Worm (Caenorhabditis elegans) whole organism, young adult: ENCODE data around the gene ZK1320.9.

Experiments used
- B0336.3 ChIP-seq: fragments of 200-800 bp; sonication (Bioruptor generic); IDR thresholded peaks from 2 replicates; pipeline ENCODE4 v1.3.6; 2022; ENCODE audit warnings: missing genetic modification characterization, missing compliant biosample characterization
- C17E4.6 ChIP-seq: fragments of 200-800 bp; sonication (Bioruptor generic); IDR thresholded peaks from 2 replicates; pipeline ENCODE4 v1.3.6; 2022; ENCODE audit warnings: missing genetic modification reagents, missing genetic modification characterization, missing compliant biosample characterization
- F23B12.7 ChIP-seq: sonication (generic microtip); optimal IDR thresholded peaks from 2 replicates; lab custom pipeline; 2017; ENCODE audit warnings: missing genetic modification characterization, mild to moderate bottlenecking, missing compliant biosample characterization, antibody characterized with exemption, moderate library complexity; ENCODE audit not compliant: insufficient read depth
- F39B2.1 ChIP-seq: fragments of 200-800 bp; sonication (Bioruptor generic); IDR thresholded peaks from 2 replicates; pipeline ENCODE4 v1.3.6; 2022; ENCODE audit warnings: missing genetic modification reagents, missing genetic modification characterization, missing compliant biosample characterization
- F49E8.2 ChIP-seq: sonication (generic microtip); optimal IDR thresholded peaks from 3 replicates; lab custom pipeline; 2017; ENCODE audit warnings: missing genetic modification characterization, mild to moderate bottlenecking, missing compliant biosample characterization, antibody characterized with exemption, moderate library complexity; ENCODE audit not compliant: insufficient read depth
- F52B5.7 ChIP-seq: sonication (generic microtip); optimal IDR thresholded peaks from 2 replicates; lab custom pipeline; 2016; ENCODE audit warnings: mild to moderate bottlenecking, missing genetic modification characterization, missing compliant biosample characterization
- F57A8.1 ChIP-seq: fragments of 200-800 bp; sonication (Bioruptor generic); optimal IDR thresholded peaks from 2 replicates; lab custom pipeline; 2018; ENCODE audit warnings: mild to moderate bottlenecking, missing genetic modification characterization, moderate library complexity, missing compliant biosample characterization
- Y53G8AR.9 ChIP-seq: fragments of 200-800 bp; sonication (Bioruptor generic); conservative IDR thresholded peaks from 2 replicates; pipeline ENCODE4 v1.3.6; 2022; ENCODE audit warnings: missing genetic modification reagents, missing genetic modification characterization, missing compliant biosample characterization
- Y67H2A.10 ChIP-seq: fragments of 200-800 bp; sonication (Bioruptor generic); conservative IDR thresholded peaks from 2 replicates; pipeline ENCODE4 v1.3.6; 2022; ENCODE audit warnings: missing genetic modification reagents, missing genetic modification characterization, missing compliant biosample characterization
- akir-1 ChIP-seq: fragments of 200-800 bp; sonication (Bioruptor generic); optimal IDR thresholded peaks from 2 replicates; lab custom pipeline; 2018; ENCODE audit warnings: mild to moderate bottlenecking, missing genetic modification characterization, moderate library complexity, missing compliant biosample characterization
- aptf-3 ChIP-seq: fragments of 200-800 bp; sonication (Bioruptor generic); IDR thresholded peaks from 2 replicates; pipeline ENCODE4 v1.3.6; 2022; ENCODE audit warnings: missing genetic modification characterization, missing compliant biosample characterization
- athp-1 ChIP-seq: sonication (generic microtip); optimal IDR thresholded peaks from 2 replicates; lab custom pipeline; 2017; ENCODE audit warnings: mild to moderate bottlenecking, missing genetic modification characterization, missing compliant biosample characterization
- attf-3 ChIP-seq: fragments of 200-800 bp; sonication (Bioruptor generic); conservative IDR thresholded peaks from 2 replicates; pipeline ENCODE4 v1.3.6; 2022; ENCODE audit warnings: missing genetic modification reagents, missing genetic modification characterization, missing compliant biosample characterization
- ccch-3 ChIP-seq: fragments of 200-800 bp; sonication (Bioruptor generic); optimal IDR thresholded peaks from 2 replicates; lab custom pipeline; 2018; ENCODE audit warnings: mild to moderate bottlenecking, missing genetic modification characterization, missing compliant biosample characterization
- ceh-100 ChIP-seq: fragments of 200-800 bp; sonication (Bioruptor generic); IDR thresholded peaks from 2 replicates; pipeline ENCODE4 v1.3.6; 2022; ENCODE audit warnings: missing genetic modification reagents, missing genetic modification characterization, missing compliant biosample characterization
- ceh-27 ChIP-seq: fragments of 200-800 bp; sonication (Bioruptor generic); optimal IDR thresholded peaks from 2 replicates; lab custom pipeline; 2018; ENCODE audit warnings: mild to moderate bottlenecking, missing genetic modification characterization, moderate library complexity, missing compliant biosample characterization
- ceh-58 ChIP-seq: fragments of 200-800 bp; sonication (Bioruptor generic); IDR thresholded peaks from 2 replicates; pipeline ENCODE4 v1.3.6; 2022; ENCODE audit warnings: missing genetic modification characterization, missing compliant biosample characterization
- chd-7 ChIP-seq: sonication (generic microtip); optimal IDR thresholded peaks from 2 replicates; lab custom pipeline; 2016; ENCODE audit warnings: mild to moderate bottlenecking, missing genetic modification characterization, moderate library complexity, missing compliant biosample characterization
- die-1 ChIP-seq: sonication (generic microtip); optimal IDR thresholded peaks from 2 replicates; lab custom pipeline; 2016; ENCODE audit warnings: missing genotype, mild to moderate bottlenecking, missing genetic modification characterization, missing compliant biosample characterization
- efl-1 ChIP-seq: fragments of 150-350 bp; optimal IDR thresholded peaks from 2 replicates; lab custom pipeline; 2014; ENCODE audit warnings: missing biosample characterization, missing genetic modification reagents, missing genetic modification characterization
- egl-18 ChIP-seq: fragments of 200-800 bp; sonication (Bioruptor generic); IDR thresholded peaks from 2 replicates; pipeline ENCODE4 v1.3.6; 2022; ENCODE audit warnings: missing genetic modification reagents, missing genetic modification characterization, missing compliant biosample characterization
- egl-44 ChIP-seq: fragments of 200-800 bp; sonication (Bioruptor generic); IDR thresholded peaks from 2 replicates; pipeline ENCODE4 v1.3.6; 2022; ENCODE audit warnings: missing genetic modification reagents, missing genetic modification characterization, missing compliant biosample characterization
- egrh-3 ChIP-seq: fragments of 200-800 bp; sonication (Bioruptor generic); IDR thresholded peaks from 2 replicates; pipeline ENCODE4 v1.3.6; 2022; ENCODE audit warnings: missing genetic modification reagents, missing genetic modification characterization, missing compliant biosample characterization
- ekl-4 ChIP-seq: fragments of 200-800 bp; sonication (Bioruptor generic); IDR thresholded peaks from 2 replicates; pipeline ENCODE4 v1.3.6; 2022; ENCODE audit warnings: missing genetic modification reagents, missing genetic modification characterization, missing compliant biosample characterization
- hlh-12 ChIP-seq: sonication (generic microtip); optimal IDR thresholded peaks from 2 replicates; lab custom pipeline; 2016; ENCODE audit warnings: missing genetic modification characterization, missing compliant biosample characterization
- hlh-26 ChIP-seq: fragments of 200-800 bp; sonication (Bioruptor generic); conservative IDR thresholded peaks from 2 replicates; pipeline ENCODE4 v1.3.6; 2022; ENCODE audit warnings: missing genetic modification reagents, missing genetic modification characterization, missing compliant biosample characterization
- hmg-1.2 ChIP-seq: fragments of 200-800 bp; sonication (Bioruptor generic); IDR thresholded peaks from 2 replicates; pipeline ENCODE4 v1.3.6; 2022; ENCODE audit warnings: missing genetic modification reagents, missing genetic modification characterization, missing compliant biosample characterization
- lsl-1 ChIP-seq: fragments of 200-800 bp; sonication (Bioruptor generic); optimal IDR thresholded peaks from 2 replicates; lab custom pipeline; 2018; ENCODE audit warnings: mild to moderate bottlenecking, missing genetic modification characterization, moderate library complexity, missing compliant biosample characterization
- lsy-27 ChIP-seq: sonication (generic microtip); optimal IDR thresholded peaks from 2 replicates; lab custom pipeline; 2017; ENCODE audit warnings: missing genetic modification characterization, mild to moderate bottlenecking, missing compliant biosample characterization, antibody characterized with exemption, missing genotype, borderline replicate concordance; ENCODE audit not compliant: insufficient read depth
- madf-10 ChIP-seq: sonication (generic microtip); optimal IDR thresholded peaks from 2 replicates; lab custom pipeline; 2016; ENCODE audit warnings: mild to moderate bottlenecking, missing genetic modification characterization, missing compliant biosample characterization
- madf-6 ChIP-seq: fragments of 200-800 bp; sonication (Bioruptor generic); IDR thresholded peaks from 2 replicates; pipeline ENCODE4 v1.3.6; 2022; ENCODE audit warnings: missing genetic modification reagents, missing genetic modification characterization, missing compliant biosample characterization
- nhr-27 ChIP-seq: fragments of 200-800 bp; sonication (Bioruptor generic); optimal IDR thresholded peaks from 2 replicates; lab custom pipeline; 2018; ENCODE audit warnings: mild to moderate bottlenecking, missing genetic modification characterization, moderate library complexity, missing compliant biosample characterization
- nhr-80 ChIP-seq: sonication (generic microtip); optimal IDR thresholded peaks from 2 replicates; lab custom pipeline; 2016; ENCODE audit warnings: missing genetic modification characterization, missing compliant biosample characterization
- nhr-90 ChIP-seq: sonication (generic microtip); optimal IDR thresholded peaks from 2 replicates; lab custom pipeline; 2016; ENCODE audit warnings: missing genotype, mild to moderate bottlenecking, missing genetic modification characterization, missing compliant biosample characterization
- pha-4 ChIP-seq: fragments of 150-350 bp; sonication (generic microtip); optimal IDR thresholded peaks from 2 replicates; lab custom pipeline; 2014; ENCODE audit warnings: missing biosample characterization, missing genetic modification reagents, missing genetic modification characterization
- rcor-1 ChIP-seq: fragments of 200-800 bp; sonication (Bioruptor generic); IDR thresholded peaks from 2 replicates; pipeline ENCODE4 v1.3.6; 2022; ENCODE audit warnings: missing genetic modification reagents, missing genetic modification characterization, missing compliant biosample characterization
- rec-8 ChIP-seq, 2 experiments: sonication (generic microtip); optimal IDR thresholded peaks; 2 replicates each; lab custom pipeline; 2016; ENCODE audit warnings: mild to moderate bottlenecking in 2 of 2, missing genetic modification characterization in 2 of 2, missing genetic modification reagents in 2 of 2, missing genotype in 2 of 2, missing biosample characterization in 1 of 2, missing compliant biosample characterization in 1 of 2, moderate library complexity in 1 of 2
- repo-1 ChIP-seq: sonication (generic microtip); optimal IDR thresholded peaks from 2 replicates; lab custom pipeline; 2017; ENCODE audit warnings: mild to moderate bottlenecking, missing genetic modification characterization, missing compliant biosample characterization
- rpc-1 ChIP-seq, 2 experiments: fragments of 150-350 bp in 1 of 2; sonication (generic microtip) in 1 of 2; optimal IDR thresholded peaks; 2 replicates each; lab custom pipeline; 2014 to 2018; ENCODE audit warnings: missing biosample characterization in 1 of 2, missing genetic modification characterization in 1 of 2, missing genetic modification reagents in 1 of 2, missing genotype in 1 of 2
- snpc-1.3 ChIP-seq: sonication (generic microtip); optimal IDR thresholded peaks from 2 replicates; lab custom pipeline; 2017; ENCODE audit warnings: missing genetic modification characterization, mild to moderate bottlenecking, missing compliant biosample characterization, antibody characterized with exemption, moderate library complexity, missing genotype, missing genetic modification reagents; ENCODE audit not compliant: insufficient read depth
- snpc-4 ChIP-seq, 5 experiments: fragments of 150-350 bp in 1 of 5; sonication (generic microtip) in 4 of 5; optimal IDR thresholded peaks; 2 replicates each; lab custom pipeline; 2014 to 2018; ENCODE audit warnings: missing genetic modification characterization in 5 of 5, missing biosample characterization in 3 of 5, antibody characterized with exemption in 2 of 5, mild to moderate bottlenecking in 2 of 5, missing compliant biosample characterization in 2 of 5, missing genotype in 2 of 5, moderate library complexity in 2 of 5, missing genetic modification reagents in 1 of 5
- tbx-9 ChIP-seq: sonication (generic microtip); optimal IDR thresholded peaks from 2 replicates; lab custom pipeline; 2016; ENCODE audit warnings: borderline replicate concordance, missing genetic modification characterization, inconsistent platforms, missing compliant biosample characterization
- xnd-1 ChIP-seq: sonication (generic microtip); optimal IDR thresholded peaks from 2 replicates; lab custom pipeline; 2016; ENCODE audit warnings: missing genotype, missing genetic modification reagents, missing genetic modification characterization, missing compliant biosample characterization
- zim-3 ChIP-seq: sonication (generic microtip); optimal IDR thresholded peaks from 2 replicates; lab custom pipeline; 2017; ENCODE audit warnings: mild to moderate bottlenecking, missing genetic modification characterization, moderate library complexity, missing compliant biosample characterization
- ztf-22 ChIP-seq: fragments of 200-800 bp; sonication (Bioruptor generic); optimal IDR thresholded peaks from 2 replicates; lab custom pipeline; 2018; ENCODE audit warnings: mild to moderate bottlenecking, missing genetic modification characterization, moderate library complexity, missing compliant biosample characterization
- ztf-25 ChIP-seq: fragments of 200-800 bp; sonication (Bioruptor generic); IDR thresholded peaks from 2 replicates; pipeline ENCODE4 v1.3.6; 2022; ENCODE audit warnings: missing genetic modification reagents, missing genetic modification characterization, missing compliant biosample characterization
- ztf-26 ChIP-seq: sonication (generic microtip); optimal IDR thresholded peaks from 2 replicates; lab custom pipeline; 2017; ENCODE audit warnings: missing genetic modification characterization, missing compliant biosample characterization

ZK1320.9 gene

ce11 chrII:9713083-9713482, 26.6 kb upstream of the ZK1320.9 start (continued):
- peak; percentile 23 for TF ChIP-seq lsl-1 (GFP tag; lab: Kevin White, UChicago)
- no peak for TF ChIP-seq pha-4 (tag; lab: Kevin White, UChicago)
- no peak for TF ChIP-seq rcor-1 (GFP tag; lab: Robert Waterston, UW)
- TF ChIP-seq egrh-3 (GFP tag; lab: Robert Waterston, UW), result no peak
- peak; percentile 44 for TF ChIP-seq lsy-27
- TF ChIP-seq athp-1 (tag; lab: Kevin White, UChicago), result peak; percentile 25
- TF ChIP-seq tbx-9 (tag; lab: Kevin White, UChicago), result no peak
- TF ChIP-seq chd-7 (tag; lab: Kevin White, UChicago), result no peak
- TF ChIP-seq madf-10, result no peak
- no peak for TF ChIP-seq F52B5.7 (tag; lab: Kevin White, UChicago)
- TF ChIP-seq efl-1, result no peak
- no peak for TF ChIP-seq akir-1 (GFP tag; lab: Kevin White, UChicago)
- TF ChIP-seq zim-3 (tag; lab: Kevin White, UChicago), result no peak
- TF ChIP-seq snpc-1.3 (tag; lab: Kevin White, UChicago), result peak; percentile 33
- peak; percentile 35; the same call in 1 of the 2 replicates for TF ChIP-seq madf-6 (GFP tag; lab: Robert Waterston, UW)
- TF ChIP-seq F57A8.1 (GFP tag; lab: Kevin White, UChicago), result no peak
- no peak for TF ChIP-seq attf-3 (GFP tag; lab: Robert Waterston, UW)
- TF ChIP-seq ztf-25 (GFP tag; lab: Robert Waterston, UW), result peak; percentile 71; the same call in 1 of the 2 replicates
- TF ChIP-seq hlh-12 (tag; lab: Kevin White, UChicago), result no peak
- no peak for TF ChIP-seq C17E4.6
- TF ChIP-seq Y67H2A.10, result no peak
- peak; percentile 73 for TF ChIP-seq rpc-1 (optimal IDR thresholded peaks at IDR 0.05; lab: Kevin White, UChicago)
- TF ChIP-seq rpc-1 (tag; optimal IDR thresholded peaks at IDR 0.05; lab: Kevin White, UChicago), result peak; percentile 94
- no peak for TF ChIP-seq ccch-3
- TF ChIP-seq repo-1 (tag; lab: Kevin White, UChicago), result no peak
- no peak for TF ChIP-seq egl-44 (GFP tag; lab: Robert Waterston, UW)
- no peak for TF ChIP-seq Y53G8AR.9 (GFP tag; lab: Robert Waterston, UW)
- no peak for TF ChIP-seq hlh-26 (GFP tag; lab: Robert Waterston, UW)
- TF ChIP-seq egl-18 (GFP tag; lab: Robert Waterston, UW), result no peak
- peak; percentile 35 for TF ChIP-seq nhr-90
- peak; percentile 71 for TF ChIP-seq F23B12.7 (tag; lab: Kevin White, UChicago)
- peak; percentile 41; the same call in 1 of the 2 replicates for TF ChIP-seq hmg-1.2 (GFP tag; lab: Robert Waterston, UW)
- no peak for TF ChIP-seq F49E8.2
- no peak for TF ChIP-seq B0336.3 (GFP tag; lab: Robert Waterston, UW)
- no peak for TF ChIP-seq F39B2.1 (GFP tag; lab: Robert Waterston, UW)
- no peak for TF ChIP-seq ceh-100
- peak; percentile 58 for TF ChIP-seq die-1 (tag; lab: Kevin White, UChicago)
- TF ChIP-seq ztf-22, result no peak
- TF ChIP-seq ztf-26 (tag; lab: Kevin White, UChicago), result no peak
- TF ChIP-seq snpc-4 (GFP tag; optimal IDR thresholded peaks at IDR 0.05; lab: Kevin White, UChicago), result peak; percentile 7
- peak in 2 of 4 experiments; percentile 19 to 46 for TF ChIP-seq snpc-4 (tag; optimal IDR thresholded peaks at IDR 0.05; lab: Kevin White, UChicago)
- TF ChIP-seq aptf-3 (GFP tag; lab: Robert Waterston, UW), result no peak
- TF ChIP-seq nhr-27 (tag; lab: Kevin White, UChicago), result no peak
- peak in 1 of 2 experiments; percentile 39 for TF ChIP-seq rec-8 (tag; optimal IDR thresholded peaks at IDR 0.05; lab: Kevin White, UChicago)
- TF ChIP-seq ekl-4 (GFP tag; lab: Robert Waterston, UW), result 0 out of 2 replicates have a peak, but pooled peaks have one; percentile 11
- peak; percentile 4 for TF ChIP-seq nhr-80 (tag; lab: Kevin White, UChicago)
- TF ChIP-seq ceh-58 (GFP tag; lab: Robert Waterston, UW), result no peak
- no peak for TF ChIP-seq xnd-1
- no peak for TF ChIP-seq ceh-27 (GFP tag; lab: Kevin White, UChicago)
